Fruit fly (Drosophila melanogaster) whole organism, embryonic: ENCODE measurements around the gene HDAC4.

Source experiments
- B-H2 ChIP-seq: fragments of 200-800 bp; sonication (Bioruptor generic); optimal IDR thresholded peaks from 2 replicates; lab custom pipeline; 2018; ENCODE audit warnings: missing biosample characterization, mild to moderate bottlenecking, missing genetic modification characterization
- CG10321 ChIP-seq: fragments of 200-800 bp; sonication (Bioruptor generic); IDR thresholded peaks from 2 replicates; pipeline ENCODE4 v1.3.6; 2022; ENCODE audit warnings: missing biosample characterization, missing genetic modification characterization
- CG10543 ChIP-seq: fragments of 200-800 bp; sonication (Bioruptor generic); optimal IDR thresholded peaks from 3 replicates; lab custom pipeline; 2017; ENCODE audit warnings: missing biosample characterization, mild to moderate bottlenecking, missing genetic modification characterization, moderate library complexity
- CG12219 ChIP-seq: fragments of 200-800 bp; sonication (Bioruptor generic); optimal IDR thresholded peaks from 3 replicates; lab custom pipeline; 2018; ENCODE audit warnings: missing biosample characterization, mild to moderate bottlenecking, missing genetic modification characterization
- CG12769 ChIP-seq: fragments of 200-800 bp; sonication (Bioruptor generic); optimal IDR thresholded peaks from 2 replicates; lab custom pipeline; 2019; ENCODE audit warnings: missing biosample characterization, mild to moderate bottlenecking, missing genetic modification characterization, moderate library complexity
- CG16813 ChIP-seq: fragments of 200-800 bp; sonication (Bioruptor generic); IDR thresholded peaks from 3 replicates; pipeline ENCODE4 v1.3.6; 2022; ENCODE audit warnings: missing biosample characterization, missing genetic modification characterization; ENCODE audit not compliant: partially characterized antibody
- CG1832 ChIP-seq: fragments of 200-800 bp; sonication (Bioruptor generic); optimal IDR thresholded peaks from 2 replicates; lab custom pipeline; 2017; ENCODE audit warnings: missing biosample characterization, mild to moderate bottlenecking, missing genetic modification characterization, inconsistent platforms
- CG32772 ChIP-seq: fragments of 200-800 bp; sonication (Bioruptor generic); IDR thresholded peaks from 2 replicates; pipeline ENCODE4 v1.3.6; 2022; ENCODE audit warnings: missing biosample characterization, missing genetic modification characterization
- CG3407 ChIP-seq: fragments of 200-800 bp; sonication (Bioruptor generic); optimal IDR thresholded peaks from 2 replicates; lab custom pipeline; 2018; ENCODE audit warnings: missing biosample characterization, mild to moderate bottlenecking, missing genetic modification characterization
- CG5180 ChIP-seq: fragments of 200-800 bp; sonication (Bioruptor generic); optimal IDR thresholded peaks from 3 replicates; lab custom pipeline; 2017; ENCODE audit warnings: missing biosample characterization, missing genetic modification characterization, mild to moderate bottlenecking, moderate library complexity, missing genetic modification reagents
- CG5245 ChIP-seq: fragments of 200-800 bp; sonication (Bioruptor generic); optimal IDR thresholded peaks from 3 replicates; lab custom pipeline; 2016; ENCODE audit warnings: missing biosample characterization, missing genetic modification characterization
- CG6272 ChIP-seq: fragments of 200-800 bp; sonication (Bioruptor generic); IDR thresholded peaks from 2 replicates; pipeline ENCODE4 v1.3.6; 2022; ENCODE audit warnings: missing biosample characterization, missing genetic modification characterization
- CG7839 ChIP-seq: fragments of 200-800 bp; sonication (Bioruptor generic); optimal IDR thresholded peaks from 3 replicates; lab custom pipeline; 2018; ENCODE audit warnings: missing biosample characterization, mild to moderate bottlenecking, missing genetic modification characterization, moderate library complexity
- CG8089 ChIP-seq: fragments of 200-800 bp; sonication (Bioruptor generic); optimal IDR thresholded peaks from 3 replicates; lab custom pipeline; 2016; ENCODE audit warnings: missing biosample characterization, missing genetic modification characterization
- CG8765 ChIP-seq: fragments of 200-800 bp; sonication (Bioruptor generic); IDR thresholded peaks from 2 replicates; pipeline ENCODE4 v1.3.6; 2022; ENCODE audit warnings: missing biosample characterization, missing genetic modification characterization
- CG8924 ChIP-seq: fragments of 200-800 bp; optimal IDR thresholded peaks from 3 replicates; lab custom pipeline; 2019; ENCODE audit warnings: missing biosample characterization, mild to moderate bottlenecking, missing genetic modification characterization, moderate library complexity
- CG9609 ChIP-seq: fragments of 200-800 bp; sonication (Bioruptor generic); optimal IDR thresholded peaks from 3 replicates; lab custom pipeline; 2016; ENCODE audit warnings: missing biosample characterization, missing genetic modification characterization
- Camta ChIP-seq: fragments of 200-800 bp; sonication (Bioruptor generic); optimal IDR thresholded peaks from 2 replicates; lab custom pipeline; 2016; ENCODE audit warnings: missing biosample characterization, missing genetic modification characterization
- Dip2 ChIP-seq: fragments of 200-800 bp; sonication (Bioruptor generic); IDR thresholded peaks from 2 replicates; pipeline ENCODE4 v1.3.6; 2022; ENCODE audit warnings: missing biosample characterization, missing genetic modification characterization
- Fer3 ChIP-seq: fragments of 200-800 bp; sonication (Bioruptor generic); optimal IDR thresholded peaks from 2 replicates; lab custom pipeline; 2018; ENCODE audit warnings: missing biosample characterization, mild to moderate bottlenecking, missing genetic modification characterization, moderate library complexity
- Hr78 ChIP-seq, 2 experiments: fragments of 200-800 bp in 1 of 2; fragments of >200 bp in 1 of 2; sonication (Bioruptor generic) in 1 of 2; optimal IDR thresholded peaks; 2 replicates each; lab custom pipeline; 2017 to 2019; ENCODE audit warnings: missing biosample characterization in 2 of 2, missing genetic modification characterization in 2 of 2, mild to moderate bottlenecking in 1 of 2, moderate library complexity in 1 of 2
- Med ChIP-seq: fragments of 200-800 bp; sonication (Bioruptor generic); peaks from one replicate; lab custom pipeline; 2016; ENCODE audit warnings: missing biosample characterization, missing genetic modification characterization, mild to moderate bottlenecking, inconsistent platforms, moderate library complexity
- Nf-YB ChIP-seq: fragments of 200-800 bp; sonication (Bioruptor generic); optimal IDR thresholded peaks from 3 replicates; lab custom pipeline; 2019; ENCODE audit warnings: missing biosample characterization, mild to moderate bottlenecking, missing genetic modification characterization, moderate library complexity
- YL-1 ChIP-seq: fragments of 200-800 bp; sonication (Bioruptor generic); optimal IDR thresholded peaks from 3 replicates; lab custom pipeline; 2017; ENCODE audit warnings: missing biosample characterization, mild to moderate bottlenecking, missing genetic modification characterization
- abd-A ChIP-seq: fragments of 200-800 bp; sonication (Bioruptor generic); optimal IDR thresholded peaks from 3 replicates; lab custom pipeline; 2019; ENCODE audit warnings: missing biosample characterization, mild to moderate bottlenecking, missing genetic modification characterization, moderate library complexity
- ara ChIP-seq: fragments of 200-800 bp; sonication (Bioruptor generic); IDR thresholded peaks from 2 replicates; pipeline ENCODE4 v1.3.6; 2022; ENCODE audit warnings: missing biosample characterization, missing genetic modification characterization
- az2 ChIP-seq: fragments of 200-800 bp; sonication (Bioruptor generic); optimal IDR thresholded peaks from 3 replicates; lab custom pipeline; 2016; ENCODE audit warnings: missing biosample characterization, missing genetic modification characterization
- bbx ChIP-seq: fragments of 200-800 bp; sonication (Bioruptor generic); IDR thresholded peaks from 2 replicates; pipeline ENCODE4 v1.3.6; 2022; ENCODE audit warnings: missing biosample characterization, missing genetic modification characterization; ENCODE audit not compliant: partially characterized antibody
- cg ChIP-seq: fragments of 200-800 bp; sonication (Bioruptor generic); optimal IDR thresholded peaks from 3 replicates; lab custom pipeline; 2019; ENCODE audit warnings: missing biosample characterization, mild to moderate bottlenecking, missing genetic modification characterization, moderate library complexity
- ci ChIP-seq: fragments of 200-800 bp; sonication (Bioruptor generic); IDR thresholded peaks from 3 replicates; pipeline ENCODE4 v1.3.6; 2022; ENCODE audit warnings: missing biosample characterization, missing genetic modification characterization
- crol ChIP-seq: fragments of 200-800 bp; sonication (Bioruptor generic); IDR thresholded peaks from 2 replicates; pipeline ENCODE4 v1.3.6; 2022; ENCODE audit warnings: missing biosample characterization, missing genetic modification characterization
- cwo ChIP-seq: fragments of 200-800 bp; sonication (Bioruptor generic); optimal IDR thresholded peaks from 3 replicates; lab custom pipeline; 2017; ENCODE audit warnings: missing biosample characterization, missing genetic modification characterization, mild to moderate bottlenecking, moderate library complexity, missing genetic modification reagents
- exex ChIP-seq: fragments of 200-800 bp; sonication (Bioruptor generic); optimal IDR thresholded peaks from 4 replicates; lab custom pipeline; 2018; ENCODE audit warnings: missing biosample characterization, mild to moderate bottlenecking, missing genetic modification characterization, moderate library complexity
- gfzf ChIP-seq: fragments of 200-800 bp; sonication (Bioruptor generic); optimal IDR thresholded peaks from 2 replicates; lab custom pipeline; 2016; ENCODE audit warnings: missing biosample characterization, mild to moderate bottlenecking, missing genetic modification characterization, moderate library complexity
- kay ChIP-seq: fragments of 200-800 bp; sonication (Bioruptor generic); optimal IDR thresholded peaks from 2 replicates; lab custom pipeline; 2016; ENCODE audit warnings: missing biosample characterization, missing genetic modification characterization
- kni ChIP-seq: fragments of 200-800 bp; sonication (Bioruptor generic); optimal IDR thresholded peaks from 3 replicates; lab custom pipeline; 2017; ENCODE audit warnings: mild to moderate bottlenecking, missing biosample characterization, missing genetic modification reagents, missing genetic modification characterization
- lab ChIP-seq: fragments of 200-800 bp; sonication (Bioruptor generic); optimal IDR thresholded peaks from 3 replicates; lab custom pipeline; 2017; ENCODE audit warnings: missing biosample characterization, missing genetic modification characterization, mild to moderate bottlenecking, moderate library complexity, missing genetic modification reagents
- nerfin-1 ChIP-seq: fragments of 200-800 bp; sonication (Bioruptor generic); optimal IDR thresholded peaks from 3 replicates; lab custom pipeline; 2019; ENCODE audit warnings: missing biosample characterization, mild to moderate bottlenecking, missing genetic modification characterization, moderate library complexity
- nerfin-2 ChIP-seq: fragments of 200-800 bp; sonication (Bioruptor generic); IDR thresholded peaks from 2 replicates; pipeline ENCODE4 v1.3.6; 2022; ENCODE audit warnings: missing biosample characterization, missing genetic modification characterization; ENCODE audit not compliant: partially characterized antibody
- oc ChIP-seq: fragments of 200-800 bp; sonication (Bioruptor generic); optimal IDR thresholded peaks from 2 replicates; lab custom pipeline; 2018; ENCODE audit warnings: missing biosample characterization, mild to moderate bottlenecking, missing genetic modification characterization, moderate library complexity
- otp ChIP-seq: fragments of 200-800 bp; sonication (Bioruptor generic); IDR thresholded peaks from 3 replicates; pipeline ENCODE4, ENCODE4 v1.3.6; 2022; ENCODE audit warnings: missing biosample characterization, missing genetic modification characterization
- row ChIP-seq: fragments of 200-800 bp; sonication (Bioruptor generic); IDR thresholded peaks from 3 replicates; pipeline ENCODE4 v1.3.6; 2022; ENCODE audit warnings: missing biosample characterization, missing genetic modification characterization
- shn ChIP-seq: fragments of 200-800 bp; sonication (Bioruptor generic); optimal IDR thresholded peaks from 3 replicates; lab custom pipeline; 2016; ENCODE audit warnings: missing biosample characterization, missing genetic modification characterization
- slbo ChIP-seq: fragments of 200-800 bp; sonication (Bioruptor generic); IDR thresholded peaks from 2 replicates; pipeline ENCODE4 v1.3.6; 2022; ENCODE audit warnings: missing biosample characterization, missing genetic modification characterization
- sna ChIP-seq: fragments of 200-800 bp; sonication (Bioruptor generic); IDR thresholded peaks from 2 replicates; pipeline ENCODE4 v1.3.6; 2022; ENCODE audit warnings: missing biosample characterization, missing genetic modification characterization; ENCODE audit not compliant: partially characterized antibody
- sug ChIP-seq: fragments of 200-800 bp; optimal IDR thresholded peaks from 2 replicates; lab custom pipeline; 2019; ENCODE audit warnings: missing biosample characterization, mild to moderate bottlenecking, missing genetic modification characterization, moderate library complexity
- ttk ChIP-seq: fragments of 200-800 bp; sonication (Bioruptor generic); IDR thresholded peaks from 2 replicates; pipeline ENCODE4 v2.1.2; 2022; ENCODE audit warnings: missing biosample characterization, missing genetic modification characterization

Gene HDAC4

DNA sequence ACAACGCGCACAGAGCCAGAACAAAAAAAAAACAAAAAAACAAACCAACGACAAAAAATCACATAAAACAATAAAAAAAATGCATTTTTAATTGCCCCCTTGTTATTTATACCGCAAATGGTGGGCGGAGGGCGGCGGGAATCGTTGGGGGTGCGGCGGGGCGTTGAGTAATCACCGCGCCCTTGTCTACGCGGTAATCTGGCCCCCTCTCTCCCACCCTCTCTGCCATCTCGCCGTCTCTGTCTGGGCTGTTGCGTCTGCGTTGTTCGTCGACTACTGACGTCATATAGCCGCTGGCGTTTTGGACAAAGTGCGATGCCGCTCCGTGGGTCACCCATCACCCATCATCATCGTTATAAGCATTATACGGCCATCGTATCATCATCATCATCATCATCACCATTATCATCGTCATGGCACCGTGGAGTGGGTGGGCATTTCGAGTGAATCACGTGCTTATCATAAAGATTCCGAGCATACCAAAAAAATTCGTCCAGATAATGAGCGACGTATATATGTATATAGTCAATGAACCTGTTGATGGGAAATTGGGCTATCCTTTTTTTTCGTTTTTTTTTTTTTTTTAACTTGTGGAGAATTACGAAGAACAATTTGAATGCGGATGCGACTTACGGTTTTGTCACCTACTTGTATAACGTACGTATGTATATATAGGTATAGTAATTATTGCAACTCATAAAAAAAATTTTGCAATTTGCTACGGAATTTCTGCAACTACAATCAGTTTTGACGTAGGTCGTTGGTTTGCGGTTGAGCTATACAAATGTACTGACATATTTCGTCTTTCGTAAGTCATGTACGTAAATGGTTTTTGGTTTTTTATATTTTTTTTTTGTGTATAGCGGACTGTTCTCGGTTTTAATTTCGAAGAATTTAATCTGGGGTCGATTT lies 17.4 kb upstream of the HDAC4 start (continued):
- TF ChIP-seq slbo (GFP tag; lab: Robert Waterston, UW) (peak; percentile 36; the same call in 1 of the 2 replicates), row (GFP tag; lab: Robert Waterston, UW) (peak; percentile 29; the same call in 2 of the 3 replicates), Camta (no peak), Med (peak; percentile 79), crol (peak; percentile 99), abd-A (tag; lab: Kevin White, UChicago) (peak; percentile 63), Fer3 (no peak), CG9609 (no peak), ara (GFP tag; lab: Robert Waterston, UW) (no peak), nerfin-2 (no peak), nerfin-1 (tag; lab: Kevin White, UChicago) (no peak), otp (GFP tag; lab: Robert Waterston, UW) (peak; percentile 14; the same call in 1 of the 3 replicates), CG16813 (no peak), CG8924 (no peak), CG5245 (no peak), gfzf (GFP tag; lab: Kevin White, UChicago) (no peak), sna (GFP tag; lab: Robert Waterston, UW) (no peak), cg (GFP tag; lab: Kevin White, UChicago) (peak; percentile 26), CG12219 (GFP tag; lab: Kevin White, UChicago) (no peak), sug (tag; lab: Kevin White, UChicago) (peak; percentile 84), Nf-YB (no peak), CG12769 (tag; lab: Kevin White, UChicago) (peak; percentile 11), CG1832 (peak; percentile 35), CG10321 (GFP tag; lab: Robert Waterston, UW) (peak; percentile 69), oc (tag; lab: Kevin White, UChicago) (peak; percentile 16), YL-1 (GFP tag; lab: Kevin White, UChicago) (no peak), Dip2 (GFP tag; lab: Robert Waterston, UW) (no peak), az2 (GFP tag; lab: Kevin White, UChicago) (no peak), CG3407 (GFP tag; lab: Kevin White, UChicago) (no peak), CG7839 (tag; lab: Kevin White, UChicago) (no peak), CG5180 (GFP tag; lab: Kevin White, UChicago) (no peak), CG8089 (GFP tag; lab: Kevin White, UChicago) (no peak), CG6272 (GFP tag; lab: Robert Waterston, UW) (no peak), bbx (GFP tag; lab: Robert Waterston, UW) (0 out of 2 replicates have a peak, but pooled peaks have one; percentile 35), CG8765 (GFP tag; lab: Robert Waterston, UW) (no peak), exex (tag; lab: Kevin White, UChicago) (peak; percentile 32), kni (peak; percentile 38), kay (GFP tag; lab: Kevin White, UChicago) (peak; percentile 67), Hr78 (GFP tag; optimal IDR thresholded peaks at IDR 0.05; lab: Kevin White, UChicago) (peak in 1 of 2 experiments; percentile 89), CG32772 (GFP tag; lab: Robert Waterston, UW) (no peak), ci (GFP tag; lab: Robert Waterston, UW) (0 out of 3 replicates have a peak, but pooled peaks have one; percentile 25), ttk (GFP tag; lab: Robert Waterston, UW) (peak; percentile 70), lab (GFP tag; lab: Kevin White, UChicago) (peak; percentile 38), CG10543 (GFP tag; lab: Kevin White, UChicago) (peak; percentile 90), B-H2 (GFP tag; lab: Kevin White, UChicago) (no peak), cwo (GFP tag; lab: Kevin White, UChicago) (peak; percentile 89), shn (peak; percentile 2)
